Fruit fly (Drosophila melanogaster) whole organism, embryonic: ENCODE data around the gene Acp29AB.

Source experiments
- CG30020 ChIP-seq: fragments of 200-800 bp; optimal IDR thresholded peaks from 2 replicates; lab custom pipeline; 2019; ENCODE audit warnings: missing biosample characterization, mild to moderate bottlenecking, missing genetic modification characterization, moderate library complexity
- CG3281 ChIP-seq: fragments of 200-800 bp; sonication (Bioruptor generic); optimal IDR thresholded peaks from 3 replicates; lab custom pipeline; 2017; ENCODE audit warnings: missing biosample characterization, mild to moderate bottlenecking, missing genetic modification characterization
- HLH4C ChIP-seq: fragments of 200-800 bp; sonication (Bioruptor generic); IDR thresholded peaks from 3 replicates; pipeline ENCODE4 v1.3.6; 2022; ENCODE audit warnings: missing biosample characterization, missing genetic modification characterization; ENCODE audit not compliant: partially characterized antibody
- ara ChIP-seq: fragments of 200-800 bp; sonication (Bioruptor generic); IDR thresholded peaks from 2 replicates; pipeline ENCODE4 v1.3.6; 2022; ENCODE audit warnings: missing biosample characterization, missing genetic modification characterization
- chm ChIP-seq: fragments of 200-800 bp; sonication (Bioruptor generic); IDR thresholded peaks from 2 replicates; pipeline ENCODE4 v1.3.6; 2022; ENCODE audit warnings: missing biosample characterization, missing genetic modification characterization
- zf30C ChIP-seq: fragments of 200-800 bp; sonication (Bioruptor generic); optimal IDR thresholded peaks from 3 replicates; lab custom pipeline; 2018; ENCODE audit warnings: missing biosample characterization, mild to moderate bottlenecking, missing genetic modification characterization

- TF ChIP-seq zf30C (GFP tag; lab: Kevin White, UChicago) (no peak), HLH4C (GFP tag; lab: Robert Waterston, UW) (no peak), CG30020 (tag; lab: Kevin White, UChicago) (no peak), CG3281 (no peak), chm (GFP tag; lab: Robert Waterston, UW) (no peak), ara (GFP tag; lab: Robert Waterston, UW) (no peak)
These were observed 30.1 kb downstream of the Acp29AB start for dm6 chr2L:8362955-8363285.
